Fruit fly (Drosophila melanogaster) whole organism, embryonic: ENCODE measurements around the gene Rai1.

Experiments used
- B-H1 ChIP-seq: fragments of 200-800 bp; sonication (Bioruptor generic); IDR thresholded peaks from 3 replicates; pipeline ENCODE4 v1.3.6; 2022; ENCODE audit warnings: missing biosample characterization, missing genetic modification characterization
- BtbVII ChIP-seq: fragments of 200-800 bp; sonication (Bioruptor generic); optimal IDR thresholded peaks from 3 replicates; lab custom pipeline; 2017; ENCODE audit warnings: missing biosample characterization, mild to moderate bottlenecking, missing genetic modification characterization
- CG10959 ChIP-seq: fragments of 200-800 bp; sonication (Bioruptor generic); IDR thresholded peaks from 2 replicates; pipeline ENCODE4 v1.3.6; 2022; ENCODE audit warnings: missing biosample characterization, missing genetic modification characterization
- CG11093 ChIP-seq: fragments of 200-800 bp; sonication (Bioruptor generic); IDR thresholded peaks from 3 replicates; pipeline ENCODE4 v1.3.6; 2022; ENCODE audit warnings: missing biosample characterization, missing genetic modification characterization
- CG11695 ChIP-seq: fragments of 200-800 bp; sonication (Bioruptor generic); IDR thresholded peaks from 3 replicates; pipeline ENCODE4 v1.3.6; 2022; ENCODE audit warnings: missing biosample characterization, missing genetic modification characterization
- CG12104 ChIP-seq: fragments of 200-800 bp; sonication (Bioruptor generic); optimal IDR thresholded peaks from 3 replicates; lab custom pipeline; 2016; ENCODE audit warnings: missing biosample characterization, missing genetic modification characterization
- CG1233 ChIP-seq: fragments of 200-800 bp; sonication (Bioruptor generic); optimal IDR thresholded peaks from 4 replicates; lab custom pipeline; 2018; ENCODE audit warnings: missing biosample characterization, mild to moderate bottlenecking, missing genetic modification characterization
- CG13424 ChIP-seq: fragments of 200-800 bp; sonication (Bioruptor generic); optimal IDR thresholded peaks from 2 replicates; lab custom pipeline; 2019; ENCODE audit warnings: missing biosample characterization, mild to moderate bottlenecking, missing genetic modification characterization, moderate library complexity
- CG13775 ChIP-seq: fragments of 200-800 bp; sonication (Bioruptor generic); optimal IDR thresholded peaks from 3 replicates; lab custom pipeline; 2017; ENCODE audit warnings: missing biosample characterization, mild to moderate bottlenecking, missing genetic modification characterization
- CG14014 ChIP-seq: fragments of 200-800 bp; sonication (Bioruptor generic); IDR thresholded peaks from 2 replicates; pipeline ENCODE4 v1.3.6; 2022; ENCODE audit warnings: missing biosample characterization, missing genetic modification characterization
- CG14710 ChIP-seq: fragments of 200-800 bp; sonication (Bioruptor generic); optimal IDR thresholded peaks from 3 replicates; lab custom pipeline; 2019; ENCODE audit warnings: missing biosample characterization, mild to moderate bottlenecking, missing genetic modification characterization, moderate library complexity
- CG15011 ChIP-seq: fragments of 200-800 bp; sonication (Bioruptor generic); optimal IDR thresholded peaks from 3 replicates; lab custom pipeline; 2018; ENCODE audit warnings: missing biosample characterization, mild to moderate bottlenecking, missing genetic modification characterization
- CG2116 ChIP-seq: fragments of 200-800 bp; sonication (Bioruptor generic); optimal IDR thresholded peaks from 3 replicates; lab custom pipeline; 2018; ENCODE audit warnings: missing biosample characterization, mild to moderate bottlenecking, missing genetic modification characterization
- CG2199 ChIP-seq: fragments of 200-800 bp; sonication (Bioruptor generic); IDR thresholded peaks from 3 replicates; pipeline ENCODE4 v1.3.6; 2022; ENCODE audit warnings: missing biosample characterization, missing genetic modification characterization
- CG2202 ChIP-seq: fragments of 200-800 bp; sonication (Bioruptor generic); optimal IDR thresholded peaks from 2 replicates; lab custom pipeline; 2018; ENCODE audit warnings: missing biosample characterization, mild to moderate bottlenecking, missing genetic modification characterization
- CG3726 ChIP-seq: fragments of 200-800 bp; sonication (Bioruptor generic); IDR thresholded peaks from 3 replicates; pipeline ENCODE4, ENCODE4 v1.3.6; 2022; ENCODE audit warnings: missing biosample characterization, missing genetic modification characterization
- CG6254 ChIP-seq: fragments of 200-800 bp; sonication (Bioruptor generic); optimal IDR thresholded peaks from 3 replicates; lab custom pipeline; 2017; ENCODE audit warnings: mild to moderate bottlenecking, missing biosample characterization, missing genetic modification reagents, missing genetic modification characterization
- CG6765 ChIP-seq: fragments of 200-800 bp; sonication (Bioruptor generic); optimal IDR thresholded peaks from 3 replicates; lab custom pipeline; 2017; ENCODE audit warnings: missing biosample characterization, mild to moderate bottlenecking, missing genetic modification characterization
- CG7928 ChIP-seq: fragments of 200-800 bp; sonication (Bioruptor generic); optimal IDR thresholded peaks from 2 replicates; lab custom pipeline; 2017; ENCODE audit warnings: missing biosample characterization, mild to moderate bottlenecking, missing genetic modification characterization
- CG9727 ChIP-seq: fragments of 200-800 bp; sonication (Bioruptor generic); optimal IDR thresholded peaks from 3 replicates; lab custom pipeline; 2017; ENCODE audit warnings: missing biosample characterization, mild to moderate bottlenecking, missing genetic modification characterization
- E2f1 ChIP-seq: fragments of 200-800 bp; sonication (Bioruptor generic); IDR thresholded peaks from 2 replicates; pipeline ENCODE4 v1.3.6; 2022; ENCODE audit warnings: missing biosample characterization, missing genetic modification characterization
- Eip74EF ChIP-seq, 2 experiments: fragments of 200-800 bp in 1 of 2; fragments of >200 bp in 1 of 2; sonication (Bioruptor generic) in 1 of 2; optimal IDR thresholded peaks; 2 replicates each; lab custom pipeline; 2017 to 2019; ENCODE audit warnings: missing biosample characterization in 2 of 2, missing genetic modification characterization in 2 of 2, mild to moderate bottlenecking in 1 of 2, moderate library complexity in 1 of 2
- Gug ChIP-seq: fragments of 200-800 bp; sonication (Bioruptor generic); IDR thresholded peaks from 4 replicates; pipeline ENCODE4 v1.3.6; 2022; ENCODE audit warnings: missing biosample characterization, missing genetic modification characterization
- H15 ChIP-seq: fragments of 200-800 bp; sonication (Bioruptor generic); IDR thresholded peaks from 3 replicates; pipeline ENCODE4 v1.3.6; 2022; ENCODE audit warnings: missing biosample characterization, missing genetic modification characterization
- Jarid2 ChIP-seq: fragments of 200-800 bp; sonication (Bioruptor generic); optimal IDR thresholded peaks from 3 replicates; lab custom pipeline; 2017; ENCODE audit warnings: mild to moderate bottlenecking, missing biosample characterization, missing genetic modification reagents, missing genetic modification characterization
- Mrtf ChIP-seq: fragments of 200-800 bp; sonication (Bioruptor generic); IDR thresholded peaks from 3 replicates; pipeline ENCODE4 v1.3.6; 2022; ENCODE audit warnings: missing biosample characterization, missing genetic modification characterization
- Neu2 ChIP-seq: fragments of 200-800 bp; sonication (Bioruptor generic); optimal IDR thresholded peaks from 3 replicates; lab custom pipeline; 2016; ENCODE audit warnings: missing biosample characterization, missing genetic modification characterization, borderline replicate concordance
- Oaz ChIP-seq: fragments of 200-800 bp; sonication (Bioruptor generic); IDR thresholded peaks from 2 replicates; pipeline ENCODE4 v1.3.6; 2022; ENCODE audit warnings: missing biosample characterization, missing genetic modification characterization
- PHDP ChIP-seq: fragments of 200-800 bp; sonication (Bioruptor generic); optimal IDR thresholded peaks from 3 replicates; lab custom pipeline; 2018; ENCODE audit warnings: missing biosample characterization, mild to moderate bottlenecking, missing genetic modification characterization, moderate library complexity
- Six4 ChIP-seq: fragments of 200-800 bp; sonication (Bioruptor generic); optimal IDR thresholded peaks from 2 replicates; lab custom pipeline; 2016; ENCODE audit warnings: missing biosample characterization, missing genetic modification characterization
- Xbp1 ChIP-seq: fragments of 200-800 bp; sonication (Bioruptor generic); optimal IDR thresholded peaks from 3 replicates; lab custom pipeline; 2016; ENCODE audit warnings: missing biosample characterization, mild to moderate bottlenecking, missing genetic modification characterization
- ato ChIP-seq: fragments of 200-800 bp; sonication (Bioruptor generic); IDR thresholded peaks from 2 replicates; pipeline ENCODE4 v1.3.6; 2022; ENCODE audit warnings: missing biosample characterization, missing genetic modification characterization; ENCODE audit not compliant: partially characterized antibody
- bab2 ChIP-seq: fragments of 200-800 bp; sonication (Bioruptor generic); optimal IDR thresholded peaks from 2 replicates; lab custom pipeline; 2016; ENCODE audit warnings: missing biosample characterization, missing genetic modification characterization
- ci ChIP-seq: fragments of 200-800 bp; sonication (Bioruptor generic); IDR thresholded peaks from 3 replicates; pipeline ENCODE4 v1.3.6; 2022; ENCODE audit warnings: missing biosample characterization, missing genetic modification characterization
- dan ChIP-seq: fragments of 200-800 bp; sonication (Bioruptor generic); IDR thresholded peaks from 2 replicates; pipeline ENCODE4 v1.3.6; 2022; ENCODE audit warnings: missing biosample characterization, missing genetic modification characterization
- dimm ChIP-seq: fragments of 200-800 bp; sonication (Bioruptor generic); IDR thresholded peaks from 2 replicates; pipeline ENCODE4 v1.3.6; 2022; ENCODE audit warnings: missing biosample characterization, missing genetic modification characterization
- esg ChIP-seq: fragments of 200-800 bp; sonication (Bioruptor generic); conservative IDR thresholded peaks from 2 replicates; pipeline ENCODE4 v1.3.6; 2022; ENCODE audit warnings: missing biosample characterization, missing genetic modification characterization
- grn ChIP-seq: fragments of 200-800 bp; sonication (Bioruptor generic); optimal IDR thresholded peaks from 3 replicates; lab custom pipeline; 2017; ENCODE audit warnings: missing biosample characterization, missing genetic modification characterization
- jing ChIP-seq: fragments of 200-800 bp; sonication (Bioruptor generic); optimal IDR thresholded peaks from 2 replicates; lab custom pipeline; 2018; ENCODE audit warnings: missing biosample characterization, mild to moderate bottlenecking, missing genetic modification characterization
- mld ChIP-seq: fragments of 200-800 bp; sonication (Bioruptor generic); IDR thresholded peaks from 3 replicates; pipeline ENCODE4 v1.3.6; 2022; ENCODE audit warnings: missing biosample characterization, missing genetic modification characterization; ENCODE audit not compliant: partially characterized antibody
- nau ChIP-seq: fragments of 200-800 bp; sonication (Bioruptor generic); optimal IDR thresholded peaks from 3 replicates; lab custom pipeline; 2017; ENCODE audit warnings: missing biosample characterization, mild to moderate bottlenecking, missing genetic modification characterization, missing genetic modification reagents
- onecut ChIP-seq: fragments of 200-800 bp; sonication (Bioruptor generic); IDR thresholded peaks from 2 replicates; pipeline ENCODE4 v1.3.6; 2022; ENCODE audit warnings: missing biosample characterization, missing genetic modification characterization
- org-1 ChIP-seq: fragments of 200-800 bp; sonication (Bioruptor generic); optimal IDR thresholded peaks from 2 replicates; lab custom pipeline; 2017; ENCODE audit warnings: missing biosample characterization, missing genetic modification characterization
- pum ChIP-seq: fragments of 200-800 bp; sonication (Bioruptor generic); optimal IDR thresholded peaks from 2 replicates; lab custom pipeline; 2016; ENCODE audit warnings: missing biosample characterization, missing genetic modification characterization
- repo ChIP-seq: fragments of 200-800 bp; sonication (Bioruptor generic); optimal IDR thresholded peaks from 2 replicates; lab custom pipeline; 2016; ENCODE audit warnings: missing biosample characterization, missing genetic modification characterization
- stwl ChIP-seq: fragments of 200-800 bp; sonication (Bioruptor generic); optimal IDR thresholded peaks from 3 replicates; lab custom pipeline; 2018; ENCODE audit warnings: missing biosample characterization, mild to moderate bottlenecking, missing genetic modification characterization, moderate library complexity
- tio ChIP-seq: fragments of 200-800 bp; sonication (Bioruptor generic); optimal IDR thresholded peaks from 2 replicates; lab custom pipeline; 2017; ENCODE audit warnings: missing biosample characterization, missing genetic modification characterization, inconsistent platforms
- zf30C ChIP-seq: fragments of 200-800 bp; sonication (Bioruptor generic); optimal IDR thresholded peaks from 3 replicates; lab custom pipeline; 2018; ENCODE audit warnings: missing biosample characterization, mild to moderate bottlenecking, missing genetic modification characterization

Rai1 gene

DNA sequence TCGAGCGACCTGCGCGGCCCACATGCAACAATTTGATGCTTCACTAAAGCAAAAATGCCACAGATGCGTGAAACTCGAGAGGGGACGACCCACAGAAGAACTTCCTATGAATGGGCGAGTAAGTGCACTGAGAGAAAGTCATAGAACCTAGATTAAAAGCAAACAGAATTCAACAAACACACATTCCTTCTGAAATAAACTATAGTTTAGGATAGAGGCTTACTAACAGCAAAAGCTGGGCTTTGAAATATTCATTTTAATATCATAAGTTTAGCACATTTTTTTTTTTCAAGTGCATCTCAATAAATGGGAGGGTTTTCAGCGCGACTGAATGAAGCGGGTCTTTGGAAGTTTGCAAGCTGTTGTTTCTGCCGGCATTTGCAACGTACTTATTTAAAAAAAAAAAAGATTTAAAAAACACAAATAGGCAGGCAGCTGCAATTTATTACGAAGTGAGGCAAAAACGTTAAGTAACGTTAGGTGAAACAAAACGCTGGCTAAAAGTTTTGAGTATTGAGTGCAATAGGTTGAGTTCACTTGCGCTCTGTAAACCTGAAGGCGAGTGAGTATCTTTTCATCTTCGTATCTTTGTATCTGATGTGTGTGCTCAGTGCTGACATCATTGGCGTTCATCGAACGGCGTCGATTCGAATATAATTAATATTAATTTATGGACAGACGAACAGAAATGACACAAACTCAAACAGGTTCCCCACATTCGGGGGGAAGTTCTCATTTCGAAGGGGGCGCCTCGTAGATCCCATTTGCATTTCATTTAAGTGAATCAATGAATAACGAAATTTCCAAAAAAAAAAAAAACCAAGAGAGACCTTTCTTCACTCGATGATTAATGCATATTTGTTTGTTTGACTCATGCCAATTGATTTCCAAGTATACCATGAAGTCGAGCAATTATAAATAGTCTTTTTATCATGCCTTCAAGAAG lies 30.0 kb downstream of the Rai1 start (continued):
- TF ChIP-seq CG9727 (GFP tag; lab: Kevin White, UChicago) (peak; percentile 71), CG2199 (GFP tag; lab: Robert Waterston, UW) (peak; percentile 70; the same call in 1 of the 3 replicates), Gug (peak; percentile 59; the same call in 3 of the 4 replicates), CG13424 (peak; percentile 51), H15 (GFP tag; lab: Robert Waterston, UW) (peak; percentile 76), Xbp1 (GFP tag; lab: Kevin White, UChicago) (peak; percentile 38), CG1233 (GFP tag; lab: Kevin White, UChicago) (peak; percentile 17), ci (peak; percentile 80), nau (GFP tag; lab: Kevin White, UChicago) (peak; percentile 25), PHDP (tag; lab: Kevin White, UChicago) (peak; percentile 27), CG6765 (no peak), Eip74EF (GFP tag; optimal IDR thresholded peaks at IDR 0.05; lab: Kevin White, UChicago) (peak in 1 of 2 experiments; percentile 40), CG6254 (peak; percentile 61), zf30C (peak; percentile 41), CG12104 (GFP tag; lab: Kevin White, UChicago) (peak; percentile 5), CG3726 (GFP tag; lab: Robert Waterston, UW) (peak; percentile 61; the same call in 1 of the 3 replicates), jing (GFP tag; lab: Kevin White, UChicago) (peak; percentile 10), CG10959 (GFP tag; lab: Robert Waterston, UW) (peak; percentile 78), bab2 (GFP tag; lab: Kevin White, UChicago) (peak; percentile 71), BtbVII (GFP tag; lab: Kevin White, UChicago) (no peak), CG14710 (tag; lab: Kevin White, UChicago) (peak; percentile 64), Mrtf (GFP tag; lab: Robert Waterston, UW) (0 out of 3 replicates have a peak, but pooled peaks have one; percentile 16), Six4 (GFP tag; lab: Kevin White, UChicago) (peak; percentile 55), CG11695 (GFP tag; lab: Robert Waterston, UW) (peak; percentile 65; the same call in 1 of the 3 replicates), Jarid2 (GFP tag; lab: Kevin White, UChicago) (peak; percentile 16), mld (GFP tag; lab: Robert Waterston, UW) (no peak), esg (peak; percentile 65), CG2116 (no peak), tio (GFP tag; lab: Kevin White, UChicago) (peak; percentile 5), grn (GFP tag; lab: Kevin White, UChicago) (no peak), CG13775 (GFP tag; lab: Kevin White, UChicago) (peak; percentile 35), repo (peak; percentile 51), CG11093 (peak; percentile 77), CG14014 (GFP tag; lab: Robert Waterston, UW) (peak; percentile 63), E2f1 (GFP tag; lab: Robert Waterston, UW) (peak; percentile 73), CG15011 (GFP tag; lab: Kevin White, UChicago) (no peak), dimm (GFP tag; lab: Robert Waterston, UW) (peak; percentile 27; the same call in 1 of the 2 replicates), Oaz (GFP tag; lab: Robert Waterston, UW) (0 out of 2 replicates have a peak, but pooled peaks have one; percentile 25), CG7928 (GFP tag; lab: Kevin White, UChicago) (no peak), B-H1 (GFP tag; lab: Robert Waterston, UW) (peak; percentile 43; the same call in 2 of the 3 replicates), CG2202 (tag; lab: Kevin White, UChicago) (peak; percentile 38), stwl (tag; lab: Kevin White, UChicago) (peak; percentile 1), pum (GFP tag; lab: Kevin White, UChicago) (peak; percentile 65), Neu2 (GFP tag; lab: Kevin White, UChicago) (no peak), dan (GFP tag; lab: Robert Waterston, UW) (peak; percentile 64; the same call in 1 of the 2 replicates), onecut (GFP tag; lab: Robert Waterston, UW) (peak; percentile 61), org-1 (GFP tag; lab: Kevin White, UChicago) (peak; percentile 44), ato (GFP tag; lab: Robert Waterston, UW) (no peak)
